Worm (Caenorhabditis elegans) whole organism, young adult: ENCODE results near the gene nhr-44.

Source experiments
- B0035.1 ChIP-seq: sonication (generic microtip); optimal IDR thresholded peaks from 2 replicates; lab custom pipeline; 2016; ENCODE audit warnings: missing genetic modification characterization, mild to moderate bottlenecking, missing compliant biosample characterization, missing genotype, missing genetic modification reagents
- C06A6.2 ChIP-seq: fragments of 200-800 bp; sonication (Bioruptor generic); conservative IDR thresholded peaks from 2 replicates; pipeline ENCODE4 v1.3.6; 2022; ENCODE audit warnings: missing genetic modification characterization, missing compliant biosample characterization
- F57C9.4 ChIP-seq: sonication (generic microtip); optimal IDR thresholded peaks from 2 replicates; lab custom pipeline; 2017; ENCODE audit warnings: mild to moderate bottlenecking, missing genetic modification characterization, missing compliant biosample characterization
- K12H6.12 ChIP-seq: fragments of 200-800 bp; sonication (Bioruptor generic); optimal IDR thresholded peaks from 2 replicates; lab custom pipeline; 2018; ENCODE audit warnings: mild to moderate bottlenecking, missing genetic modification characterization, missing compliant biosample characterization
- cebp-1 ChIP-seq, 2 experiments: fragments of 200-800 bp in 1 of 2; sonication (Bioruptor generic) in 1 of 2; sonication (generic microtip) in 1 of 2; IDR thresholded peaks in 1 of 2; optimal IDR thresholded peaks in 1 of 2; 2 replicates each; pipeline versions ENCODE4 v1.3.6 to Lab custom; 2017 to 2022; ENCODE audit warnings: missing compliant biosample characterization in 2 of 2, missing genetic modification characterization in 2 of 2, mild to moderate bottlenecking in 1 of 2, missing genetic modification reagents in 1 of 2, moderate library complexity in 1 of 2
- mxl-1 ChIP-seq: sonication (generic microtip); optimal IDR thresholded peaks from 2 replicates; lab custom pipeline; 2016; ENCODE audit warnings: missing genetic modification characterization, missing compliant biosample characterization
- repo-1 ChIP-seq: sonication (generic microtip); optimal IDR thresholded peaks from 2 replicates; lab custom pipeline; 2017; ENCODE audit warnings: mild to moderate bottlenecking, missing genetic modification characterization, missing compliant biosample characterization
- snpc-4 ChIP-seq, 5 experiments: fragments of 150-350 bp in 1 of 5; sonication (generic microtip) in 4 of 5; optimal IDR thresholded peaks; 2 replicates each; lab custom pipeline; 2014 to 2018; ENCODE audit warnings: missing genetic modification characterization in 5 of 5, missing biosample characterization in 3 of 5, antibody characterized with exemption in 2 of 5, mild to moderate bottlenecking in 2 of 5, missing compliant biosample characterization in 2 of 5, missing genotype in 2 of 5, moderate library complexity in 2 of 5, missing genetic modification reagents in 1 of 5
- xnd-1 ChIP-seq: sonication (generic microtip); optimal IDR thresholded peaks from 2 replicates; lab custom pipeline; 2016; ENCODE audit warnings: missing genotype, missing genetic modification reagents, missing genetic modification characterization, missing compliant biosample characterization
- zim-3 ChIP-seq: sonication (generic microtip); optimal IDR thresholded peaks from 2 replicates; lab custom pipeline; 2017; ENCODE audit warnings: mild to moderate bottlenecking, missing genetic modification characterization, moderate library complexity, missing compliant biosample characterization

- TF ChIP-seq snpc-4 (GFP tag; optimal IDR thresholded peaks at IDR 0.05; lab: Kevin White, UChicago) (no peak), snpc-4 (tag; optimal IDR thresholded peaks at IDR 0.05; lab: Kevin White, UChicago) (no peak), mxl-1 (tag; lab: Kevin White, UChicago) (no peak), C06A6.2 (GFP tag; lab: Robert Waterston, UW) (no peak), K12H6.12 (no peak), B0035.1 (tag; lab: Kevin White, UChicago) (no peak), zim-3 (tag; lab: Kevin White, UChicago) (no peak), cebp-1 (GFP tag; IDR thresholded peaks at IDR 0.05; lab: Robert Waterston, UW) (no peak), cebp-1 (tag; optimal IDR thresholded peaks at IDR 0.05; lab: Kevin White, UChicago) (no peak), repo-1 (tag; lab: Kevin White, UChicago) (no peak), F57C9.4 (tag; lab: Kevin White, UChicago) (no peak), xnd-1 (tag; lab: Kevin White, UChicago) (no peak)
These were observed 26.3 kb upstream of the nhr-44 start, which contains the start of gene F59E11.7 for ce11 chrV:8990194-8990649.
